Fruit fly (Drosophila melanogaster): ENCODE measurements around the gene CG31380.

The CG31380 gene

DNA sequence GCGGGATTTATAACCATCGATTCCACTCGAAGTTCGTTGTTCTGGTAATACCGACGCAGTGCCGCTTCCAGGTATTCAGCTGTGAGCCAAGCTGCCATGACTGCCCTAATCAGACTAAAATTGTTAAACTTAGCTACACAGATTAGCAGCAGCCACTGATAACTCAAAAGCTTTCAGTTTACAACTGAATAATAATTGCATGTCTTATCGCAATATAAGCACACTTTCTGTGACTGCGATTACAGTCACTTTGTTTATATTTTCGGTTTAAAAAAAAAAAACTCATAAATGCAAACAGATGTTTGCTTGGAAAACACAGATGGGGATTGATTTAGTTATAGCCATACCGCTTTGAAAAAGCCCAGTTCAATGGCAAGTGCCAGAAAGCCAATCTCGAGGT is at the start of gene CG31380:
Gene CG31380 (minus strand): TSS at position 101 of the 400 bp plus-strand sequence.
- TF ChIP-seq ab (GFP tag; optimal IDR thresholded peaks at IDR 0.05) (no peak), ttk (GFP tag; IDR thresholded peaks at IDR 0.05) (no peak), D19A (tag; optimal IDR thresholded peaks at IDR 0.05) (no peak), Side (GFP tag; optimal IDR thresholded peaks at IDR 0.05) (no peak), Pdp1 (GFP tag; optimal IDR thresholded peaks at IDR 0.05) (no peak), CG15479 (GFP tag; optimal IDR thresholded peaks at IDR 0.05) (no peak), CG7987 (GFP tag; optimal IDR thresholded peaks at IDR 0.05) (no peak)

DNA sequence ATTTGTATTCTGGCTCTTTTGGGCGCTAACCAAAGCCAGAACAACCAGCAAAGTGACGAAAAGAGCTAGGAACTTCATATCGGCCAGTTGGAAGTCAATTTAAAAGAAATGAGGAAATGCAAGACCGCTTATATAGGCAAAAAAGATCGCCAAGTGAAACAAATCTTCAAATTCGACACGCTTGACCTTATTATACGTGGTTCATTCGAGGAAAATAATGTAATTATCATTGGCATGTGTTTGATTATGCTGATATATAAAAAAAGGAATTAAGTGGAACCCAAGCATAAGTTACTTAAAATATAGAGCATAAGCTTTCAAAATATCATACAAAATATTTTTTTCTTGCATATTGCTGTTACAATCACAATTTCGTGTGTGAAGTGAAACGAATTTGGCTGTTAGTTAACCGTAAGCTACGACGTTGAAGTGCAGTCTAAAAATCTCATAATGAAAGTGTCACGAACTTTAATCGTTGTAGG is 42.6 kb upstream of the CG31380 start, which contains the start of the genes Mst57Da and alpha4GT2:
Gene Mst57Da (minus strand): TSS at position 101 of the 482 bp plus-strand sequence.
Gene alpha4GT2 (plus strand): TSS at position 432 of the 482 bp plus-strand sequence.
- TF ChIP-seq Bgb (GFP tag; IDR thresholded peaks at IDR 0.05; ENCODE audit: partially characterized antibody) (no peak), da (GFP tag; optimal IDR thresholded peaks at IDR 0.05) (no peak), CG11085 (GFP tag; IDR thresholded peaks at IDR 0.05) (no peak), CG4617 (GFP tag; optimal IDR thresholded peaks at IDR 0.05; ENCODE audit: borderline replicate concordance) (no peak), inv (GFP tag; IDR thresholded peaks at IDR 0.05; ENCODE audit: partially characterized antibody) (no peak), trh (GFP tag; optimal IDR thresholded peaks at IDR 0.05) (no peak), disco-r (GFP tag; optimal IDR thresholded peaks at IDR 0.05) (no peak), grau (tag; optimal IDR thresholded peaks at IDR 0.05) (no peak), fd3F (GFP tag; optimal IDR thresholded peaks at IDR 0.05) (no peak), chif (GFP tag; optimal IDR thresholded peaks at IDR 0.05) (no peak)

DNA sequence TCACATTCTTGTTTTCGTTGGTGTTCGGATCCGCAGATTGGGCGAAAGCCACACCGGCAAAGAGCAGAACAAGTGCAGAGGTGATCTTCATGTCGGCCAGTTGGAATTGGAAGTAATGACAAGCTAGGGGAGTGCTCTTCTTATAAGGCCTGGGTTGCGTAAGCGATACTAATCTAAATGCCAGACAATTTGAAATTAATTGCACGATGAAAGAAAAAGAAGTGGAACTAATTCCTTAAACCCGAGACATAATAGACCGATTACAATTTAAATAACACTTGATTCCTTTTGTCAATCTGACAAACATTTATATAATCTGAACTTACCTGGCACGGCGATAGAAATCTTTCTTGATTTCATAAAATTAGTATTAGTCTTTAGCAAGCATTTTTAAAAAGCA is 41.6 kb upstream of the CG31380 start, which contains the start of gene Mst57Db:
Gene Mst57Db (minus strand): TSS at position 101 of the 400 bp plus-strand sequence.
- no peak for TF ChIP-seq vnd (GFP tag; IDR thresholded peaks at IDR 0.05; ENCODE audit: partially characterized antibody)
- TF ChIP-seq CG31365 (tag; optimal IDR thresholded peaks at IDR 0.05) = no peak
- no peak for TF ChIP-seq E2f2 (GFP tag; IDR thresholded peaks at IDR 0.05)
- no peak for TF ChIP-seq odd (GFP tag; optimal IDR thresholded peaks at IDR 0.05)
- TF ChIP-seq dati (GFP tag; IDR thresholded peaks at IDR 0.05) = no peak
- no peak for TF ChIP-seq Hey (tag; optimal IDR thresholded peaks at IDR 0.05)
- no peak for TF ChIP-seq gcm (GFP tag; optimal IDR thresholded peaks at IDR 0.05)
- no peak for TF ChIP-seq lola (GFP tag; optimal IDR thresholded peaks at IDR 0.05)
- no peak for TF ChIP-seq NfI (GFP tag; optimal IDR thresholded peaks at IDR 0.05)
- TF ChIP-seq CG1647 (GFP tag; optimal IDR thresholded peaks at IDR 0.05) = no peak
- no peak for TF ChIP-seq CG9215 (GFP tag; IDR thresholded peaks at IDR 0.05)

- TF ChIP-seq CG17361 (GFP tag; IDR thresholded peaks at IDR 0.05) (no peak), MTF-1 (GFP tag; optimal IDR thresholded peaks at IDR 0.05; ENCODE audit: borderline replicate concordance) (no peak), CG4707 (GFP tag; optimal IDR thresholded peaks at IDR 0.05) (no peak), abd-A (tag; optimal IDR thresholded peaks at IDR 0.05) (no peak), Abd-B (GFP tag; optimal IDR thresholded peaks at IDR 0.05) (no peak), dmrt99B (tag; optimal IDR thresholded peaks at IDR 0.05) (no peak), CrebB (tag; optimal IDR thresholded peaks at IDR 0.05) (no peak), CG10431 (GFP tag; optimal IDR thresholded peaks at IDR 0.05) (no peak), Stat92E (GFP tag; optimal IDR thresholded peaks at IDR 0.05) (no peak), NFAT (GFP tag; IDR thresholded peaks at IDR 0.05) (no peak), CG8478 (optimal IDR thresholded peaks at IDR 0.05) (no peak), her (GFP tag; optimal IDR thresholded peaks at IDR 0.05) (no peak), CG17568 (GFP tag; optimal IDR thresholded peaks at IDR 0.05) (no peak), Six4 (GFP tag; optimal IDR thresholded peaks at IDR 0.05) (no peak), ci (GFP tag; IDR thresholded peaks at IDR 0.05) (no peak)
Observed at dm6 chr3R:25830128-25830527, 40.9 kb upstream of the CG31380 start, which contains the start of gene Sfp96F. TSS of gene Sfp96F (minus strand) at chr3R:25830228.

Data from whole organism, embryonic.